Fruit fly (Drosophila melanogaster): ENCODE measurements around the gene Chs2.

DNA sequence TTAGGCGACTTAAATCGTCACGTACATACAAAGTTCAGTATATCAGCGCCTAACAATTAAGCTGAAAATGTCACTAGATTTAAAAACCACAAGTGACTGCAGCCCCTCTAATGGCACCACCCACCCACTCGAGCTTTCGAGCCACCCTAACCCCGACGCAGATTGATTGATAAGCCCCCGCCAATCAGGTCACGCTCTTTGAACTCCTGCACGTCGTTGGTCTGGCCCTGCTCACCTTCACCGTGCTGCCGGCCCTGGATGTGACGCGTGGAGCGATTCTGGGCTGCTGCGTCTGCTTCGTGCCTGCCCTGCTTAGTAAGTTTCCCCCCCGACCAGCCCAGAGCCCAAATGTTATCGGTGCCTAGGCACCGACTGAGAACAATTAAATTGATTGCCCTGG is 1.1 kb downstream of the Chs2 start:
- TF ChIP-seq CG10669 (GFP tag; optimal IDR thresholded peaks at IDR 0.05) (no peak), fd85E (GFP tag; optimal IDR thresholded peaks at IDR 0.05) (no peak), CG8632 (GFP tag; optimal IDR thresholded peaks at IDR 0.05) (no peak), cyc (GFP tag; optimal IDR thresholded peaks at IDR 0.05) (no peak), CG16779 (tag; optimal IDR thresholded peaks at IDR 0.05) (no peak), achi (GFP tag; optimal IDR thresholded peaks at IDR 0.05) (no peak), OdsH (GFP tag; optimal IDR thresholded peaks at IDR 0.05) (no peak), eg (GFP tag; IDR thresholded peaks at IDR 0.05) (no peak), CG6808 (GFP tag; optimal IDR thresholded peaks at IDR 0.05) (no peak), Hr4 (GFP tag; optimal IDR thresholded peaks at IDR 0.05) (no peak)

Data from whole organism, prepupa.